Worm (Caenorhabditis elegans): ENCODE results near the gene trul-1.

DNA sequence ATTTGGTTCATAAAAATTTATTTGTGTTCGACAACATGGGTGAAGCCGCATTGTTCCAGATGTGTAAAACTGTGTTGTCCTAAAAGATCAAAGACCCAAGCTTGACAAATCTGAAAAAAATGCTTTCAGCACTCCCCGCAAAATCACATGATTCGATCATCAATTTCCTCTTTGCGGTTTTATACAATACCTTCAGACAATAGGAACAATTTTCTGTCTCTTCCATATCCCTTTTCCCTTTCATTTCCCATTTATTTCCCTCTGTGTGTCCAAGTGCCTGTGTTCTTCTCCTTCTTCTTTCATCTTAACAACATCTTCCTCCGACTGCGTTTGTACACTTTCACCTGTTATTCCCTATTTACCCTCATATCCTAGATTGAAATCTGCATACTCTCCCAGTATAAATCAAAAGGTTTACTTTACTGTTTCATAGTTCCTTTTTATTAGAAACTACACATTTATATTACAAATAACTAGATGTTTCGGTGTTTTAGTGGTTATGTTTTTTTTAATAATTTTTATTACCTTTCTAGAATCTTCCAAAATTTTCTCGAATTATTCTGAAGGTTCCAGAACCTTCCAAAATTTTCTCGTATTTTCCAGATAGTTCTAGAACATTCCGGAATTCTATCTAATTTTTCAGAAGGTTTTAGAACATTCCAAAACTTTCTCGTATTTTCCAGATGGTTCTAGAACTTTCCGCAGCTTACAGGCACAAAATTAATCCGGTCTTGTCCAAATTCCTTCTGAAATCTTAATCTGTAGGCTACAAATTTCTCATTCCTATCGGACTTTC, 18.8 kb upstream of the trul-1 start, which contains the start of gene K01A2.5:
- no peak for TF ChIP-seq pha-4 (tag; optimal IDR thresholded peaks at IDR 0.05)
- TF ChIP-seq unc-120 (tag; optimal IDR thresholded peaks at IDR 0.05; ENCODE audit: poor library complexity, severe bottlenecking): no peak
- TF ChIP-seq drap-1 (GFP tag; optimal IDR thresholded peaks at IDR 0.05): no peak
- TF ChIP-seq bed-3 (GFP tag; optimal IDR thresholded peaks at IDR 0.05): no peak
- TF ChIP-seq ztf-11 (tag; optimal IDR thresholded peaks at IDR 0.05): no peak
- TF ChIP-seq snpc-4 (tag; optimal IDR thresholded peaks at IDR 0.05): no peak
- TF ChIP-seq lin-13 (tag; optimal IDR thresholded peaks at IDR 0.05): no peak
- TF ChIP-seq nhr-237 (tag; optimal IDR thresholded peaks at IDR 0.05): no peak
- no peak for TF ChIP-seq lsy-2 (tag; optimal IDR thresholded peaks at IDR 0.05)
- TF ChIP-seq mab-5 (tag; optimal IDR thresholded peaks at IDR 0.05): no peak
- TF ChIP-seq nhr-12 (tag; optimal IDR thresholded peaks at IDR 0.05): no peak
- TF ChIP-seq ceh-43 (GFP tag; optimal IDR thresholded peaks at IDR 0.05): no peak
- TF ChIP-seq ces-1 (GFP tag; optimal IDR thresholded peaks at IDR 0.05): no peak

Data from whole organism, mixed stage, embryonic.